Fruit fly (Drosophila melanogaster) whole organism, prepupa: ENCODE measurements around the gene CG44290.

Experiments
- CG1621 ChIP-seq: fragments of 200-800 bp; sonication (Bioruptor generic); optimal IDR thresholded peaks from 3 replicates; lab custom pipeline; 2018; ENCODE audit warnings: missing biosample characterization, mild to moderate bottlenecking, missing genetic modification characterization
- CG31627 ChIP-seq: fragments of 200-800 bp; sonication (Bioruptor generic); optimal IDR thresholded peaks from 3 replicates; lab custom pipeline; 2016; ENCODE audit warnings: missing biosample characterization, missing genetic modification characterization
- CG6854 ChIP-seq: fragments of 200-800 bp; sonication (Bioruptor generic); optimal IDR thresholded peaks from 2 replicates; lab custom pipeline; 2017; ENCODE audit warnings: missing biosample characterization, mild to moderate bottlenecking, missing genetic modification characterization
- Eip93F ChIP-seq: fragments of 200-800 bp; sonication (Bioruptor generic); optimal IDR thresholded peaks from 2 replicates; lab custom pipeline; 2016; ENCODE audit warnings: missing biosample characterization, mild to moderate bottlenecking, missing genetic modification characterization
- Smox ChIP-seq: fragments of 200-800 bp; sonication (Bioruptor generic); optimal IDR thresholded peaks from 3 replicates; lab custom pipeline; 2016; ENCODE audit warnings: missing biosample characterization, missing genetic modification characterization
- Sox14 ChIP-seq: fragments of 200-800 bp; sonication (Bioruptor generic); optimal IDR thresholded peaks from 3 replicates; lab custom pipeline; 2016; ENCODE audit warnings: missing biosample characterization, missing genetic modification characterization
- fd59A ChIP-seq: fragments of 200-800 bp; sonication (Bioruptor generic); optimal IDR thresholded peaks from 2 replicates; lab custom pipeline; 2017; ENCODE audit warnings: missing biosample characterization, mild to moderate bottlenecking, missing genetic modification characterization, missing genetic modification reagents
- salr ChIP-seq, 2 experiments: fragments of 200-800 bp; sonication (Bioruptor generic); optimal IDR thresholded peaks; 3 replicates each; lab custom pipeline; 2016 to 2018; ENCODE audit warnings: missing biosample characterization in 2 of 2, missing genetic modification characterization in 2 of 2, mild to moderate bottlenecking in 1 of 2

- TF ChIP-seq CG6854 (no peak), Eip93F (no peak), salr (GFP tag; optimal IDR thresholded peaks at IDR 0.05; lab: Kevin White, UChicago) (no peak), Smox (GFP tag; lab: Kevin White, UChicago) (no peak), fd59A (no peak), CG1621 (tag; lab: Kevin White, UChicago) (no peak), Sox14 (GFP tag; lab: Kevin White, UChicago) (no peak), CG31627 (GFP tag; lab: Kevin White, UChicago) (no peak)
Measured at dm6 chr3R:27415303-27415702, 25.4 kb downstream of the CG44290 start.
